Fruit fly (Drosophila melanogaster): ENCODE results near the gene dnk.

Gene dnk

DNA sequence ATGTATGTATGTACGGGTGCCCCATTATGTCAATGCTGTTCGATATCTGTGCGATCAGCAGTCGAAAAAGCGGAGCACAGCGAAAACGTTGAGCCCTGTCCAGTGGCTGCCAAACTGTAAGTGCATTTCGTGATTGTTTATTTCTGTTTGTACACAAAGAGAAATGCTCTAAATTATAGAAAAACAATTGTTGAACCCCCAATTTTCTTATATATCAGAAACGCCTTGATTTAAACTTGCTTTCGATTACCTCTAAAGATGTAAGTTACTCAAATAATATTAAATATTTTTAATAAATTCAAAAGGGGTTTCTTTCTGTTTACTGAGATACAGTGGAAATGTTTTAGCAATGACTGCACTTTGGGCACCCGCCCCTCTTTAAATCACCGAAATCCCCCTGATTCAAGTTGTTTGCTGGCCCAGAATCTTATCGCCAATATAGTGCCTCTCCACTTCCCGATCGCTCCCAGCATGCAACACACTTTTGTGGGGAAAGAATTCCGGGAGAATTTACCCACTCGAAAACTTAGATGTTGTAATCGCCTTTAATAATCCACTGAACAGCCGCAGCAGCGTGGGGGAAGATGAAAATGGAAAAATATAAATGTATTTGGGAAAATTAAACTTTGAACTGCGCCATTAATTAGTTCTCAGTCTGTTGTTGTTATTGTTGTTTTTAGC is 34.1 kb downstream of the dnk start (continued):
- no peak for TF ChIP-seq lab (GFP tag; optimal IDR thresholded peaks at IDR 0.05)
- peak; percentile 65 for TF ChIP-seq CG15601 (tag; optimal IDR thresholded peaks at IDR 0.05)
- peak; percentile 15 for TF ChIP-seq CG10147 (GFP tag; optimal IDR thresholded peaks at IDR 0.05)
- TF ChIP-seq CG2889 (GFP tag; IDR thresholded peaks at IDR 0.05) = no peak
- no peak for TF ChIP-seq CG11504 (tag; optimal IDR thresholded peaks at IDR 0.05)
- TF ChIP-seq CG17829 (tag; optimal IDR thresholded peaks at IDR 0.05) = peak; percentile 53
- peak; percentile 70 for TF ChIP-seq dmrt99B (tag; optimal IDR thresholded peaks at IDR 0.05)
- peak; percentile 56 for TF ChIP-seq oc (tag; optimal IDR thresholded peaks at IDR 0.05)
- TF ChIP-seq Ssrp (tag; optimal IDR thresholded peaks at IDR 0.05) = peak; percentile 68
- TF ChIP-seq CG14710 (tag; optimal IDR thresholded peaks at IDR 0.05) = peak; percentile 49
- 0 out of 3 replicates have a peak, but pooled peaks have one; percentile 26 for TF ChIP-seq B-H1 (GFP tag; IDR thresholded peaks at IDR 0.05)
- peak; percentile 44 for TF ChIP-seq Six4 (GFP tag; optimal IDR thresholded peaks at IDR 0.05)
- peak; percentile 37 for TF ChIP-seq CG10209 (GFP tag; optimal IDR thresholded peaks at IDR 0.05)
- peak; percentile 21; the same call in 1 of the 2 replicates for TF ChIP-seq slbo (GFP tag; IDR thresholded peaks at IDR 0.05)
- TF ChIP-seq sc (optimal IDR thresholded peaks at IDR 0.05) = no peak
- peak; percentile 43 for TF ChIP-seq sc (GFP tag; optimal IDR thresholded peaks at IDR 0.05)
- peak; percentile 78 for TF ChIP-seq sens (GFP tag)
- peak; percentile 50 for TF ChIP-seq CG8924 (tag; optimal IDR thresholded peaks at IDR 0.05)
- no peak for TF ChIP-seq wdn (GFP tag; IDR thresholded peaks at IDR 0.05)
- no peak for TF ChIP-seq CG16779 (GFP tag; IDR thresholded peaks at IDR 0.05)
- TF ChIP-seq D19B (GFP tag; optimal IDR thresholded peaks at IDR 0.05) = no peak
- no peak for TF ChIP-seq CG11560 (tag; IDR thresholded peaks at IDR 0.05)
- TF ChIP-seq Hr3 (GFP tag; optimal IDR thresholded peaks at IDR 0.05) = peak; percentile 39
- peak; percentile 15 for TF ChIP-seq CG7556 (GFP tag; optimal IDR thresholded peaks at IDR 0.05)
- TF ChIP-seq CG6254 (GFP tag; optimal IDR thresholded peaks at IDR 0.05) = peak; percentile 59
- peak; percentile 16 for TF ChIP-seq abd-A (tag; optimal IDR thresholded peaks at IDR 0.05)
- peak; percentile 21; the same call in 1 of the 2 replicates for TF ChIP-seq sob (GFP tag; IDR thresholded peaks at IDR 0.05)
- peak; percentile 45; the same call in 1 of the 3 replicates for TF ChIP-seq dysf (GFP tag; IDR thresholded peaks at IDR 0.05)
- no peak for TF ChIP-seq dimm (GFP tag; IDR thresholded peaks at IDR 0.05)
- no peak for TF ChIP-seq fd64A (GFP tag; optimal IDR thresholded peaks at IDR 0.05)
- TF ChIP-seq Eip74EF (GFP tag; optimal IDR thresholded peaks at IDR 0.05) = peak in 1 of 2 experiments; percentile 70
- peak; percentile 30; the same call in 1 of the 2 replicates for TF ChIP-seq E2f2 (GFP tag; IDR thresholded peaks at IDR 0.05)
- 0 out of 2 replicates have a peak, but pooled peaks have one; percentile 23 for TF ChIP-seq Awh (GFP tag; IDR thresholded peaks at IDR 0.05)
- TF ChIP-seq crol (GFP tag; IDR thresholded peaks at IDR 0.05) = peak; percentile 51
- TF ChIP-seq CG14667 (GFP tag; IDR thresholded peaks at IDR 0.05) = 0 out of 2 replicates have a peak, but pooled peaks have one; percentile 20
- peak; percentile 17 for TF ChIP-seq CG3065 (GFP tag; optimal IDR thresholded peaks at IDR 0.05)
- TF ChIP-seq Oli (tag; optimal IDR thresholded peaks at IDR 0.05) = peak; percentile 50
- peak; percentile 14; the same call in 1 of the 3 replicates for TF ChIP-seq tgo (GFP tag; IDR thresholded peaks at IDR 0.05)
- no peak for TF ChIP-seq CG1603 (tag; optimal IDR thresholded peaks at IDR 0.05)
- peak; percentile 13 for TF ChIP-seq ewg (GFP tag; optimal IDR thresholded peaks at IDR 0.05)
- TF ChIP-seq nerfin-1 (tag; optimal IDR thresholded peaks at IDR 0.05) = peak; percentile 20
- 0 out of 2 replicates have a peak, but pooled peaks have one; percentile 20 for TF ChIP-seq danr (GFP tag; IDR thresholded peaks at IDR 0.05)
- peak; percentile 23 for TF ChIP-seq tin (GFP tag; optimal IDR thresholded peaks at IDR 0.05)
- TF ChIP-seq CG1024 (GFP tag; IDR thresholded peaks at IDR 0.05) = peak; percentile 58
- TF ChIP-seq CG8281 (tag; optimal IDR thresholded peaks at IDR 0.05) = no peak
- TF ChIP-seq croc (GFP tag; conservative IDR thresholded peaks at IDR 0.05) = peak; percentile 48; the same call in 1 of the 3 replicates
- peak; percentile 8; the same call in 1 of the 2 replicates for TF ChIP-seq Ada2b (GFP tag; IDR thresholded peaks at IDR 0.05)
- TF ChIP-seq ci (GFP tag; IDR thresholded peaks at IDR 0.05) = peak; percentile 78; the same call in 2 of the 3 replicates
- TF ChIP-seq CG9437 (GFP tag; optimal IDR thresholded peaks at IDR 0.05) = peak; percentile 20

Measured in whole organism, embryonic.